Fruit fly (Drosophila melanogaster) whole organism, embryonic: ENCODE data around the gene Pino.

Experiments used
- Abd-B ChIP-seq: fragments of 200-800 bp; sonication (Bioruptor generic); optimal IDR thresholded peaks from 2 replicates; lab custom pipeline; 2018; ENCODE audit warnings: missing biosample characterization, mild to moderate bottlenecking, missing genetic modification characterization, moderate library complexity
- Bgb ChIP-seq: fragments of 200-800 bp; sonication (Bioruptor generic); IDR thresholded peaks from 2 replicates; pipeline ENCODE4 v1.3.6; 2022; ENCODE audit warnings: missing biosample characterization, missing genetic modification characterization; ENCODE audit not compliant: partially characterized antibody
- CG10267 ChIP-seq: fragments of 200-800 bp; sonication (Bioruptor generic); optimal IDR thresholded peaks from 2 replicates; lab custom pipeline; 2018; ENCODE audit warnings: missing biosample characterization, mild to moderate bottlenecking, missing genetic modification characterization, moderate library complexity
- CG12155 ChIP-seq: fragments of 200-800 bp; sonication (Bioruptor generic); optimal IDR thresholded peaks from 3 replicates; lab custom pipeline; 2016; ENCODE audit warnings: missing biosample characterization, missing genetic modification characterization
- CG14050 ChIP-seq: fragments of 200-800 bp; sonication (Bioruptor generic); IDR thresholded peaks from 3 replicates; pipeline ENCODE4 v1.3.6; 2022; ENCODE audit warnings: missing biosample characterization, missing genetic modification characterization
- CG1529 ChIP-seq: fragments of 200-800 bp; sonication (Bioruptor generic); optimal IDR thresholded peaks from 3 replicates; lab custom pipeline; 2018; ENCODE audit warnings: missing biosample characterization, missing genetic modification characterization
- CG16863 ChIP-seq: fragments of 200-800 bp; sonication (Bioruptor generic); optimal IDR thresholded peaks from 3 replicates; lab custom pipeline; 2016; ENCODE audit warnings: missing biosample characterization, missing genetic modification characterization
- CG2120 ChIP-seq: fragments of 200-800 bp; sonication (Bioruptor generic); optimal IDR thresholded peaks from 3 replicates; lab custom pipeline; 2016; ENCODE audit warnings: missing biosample characterization, missing genetic modification characterization
- CG2712 ChIP-seq: fragments of 200-800 bp; optimal IDR thresholded peaks from 3 replicates; lab custom pipeline; 2019; ENCODE audit warnings: missing biosample characterization, mild to moderate bottlenecking, missing genetic modification characterization, moderate library complexity
- CG32532 ChIP-seq: fragments of 200-800 bp; sonication (Bioruptor generic); IDR thresholded peaks from 2 replicates; pipeline ENCODE4 v1.3.6; 2022; ENCODE audit warnings: missing biosample characterization, missing genetic modification characterization
- CG3995 ChIP-seq: fragments of 200-800 bp; sonication (Bioruptor generic); optimal IDR thresholded peaks from 3 replicates; lab custom pipeline; 2016; ENCODE audit warnings: missing biosample characterization, missing genetic modification characterization
- CG4707 ChIP-seq: fragments of 200-800 bp; sonication (Bioruptor generic); optimal IDR thresholded peaks from 2 replicates; lab custom pipeline; 2018; ENCODE audit warnings: missing biosample characterization, mild to moderate bottlenecking, missing genetic modification characterization, moderate library complexity
- CG6654 ChIP-seq: fragments of 200-800 bp; sonication (Bioruptor generic); optimal IDR thresholded peaks from 2 replicates; lab custom pipeline; 2017; ENCODE audit warnings: missing biosample characterization, mild to moderate bottlenecking, missing genetic modification characterization
- CG7928 ChIP-seq: fragments of 200-800 bp; sonication (Bioruptor generic); optimal IDR thresholded peaks from 2 replicates; lab custom pipeline; 2017; ENCODE audit warnings: missing biosample characterization, mild to moderate bottlenecking, missing genetic modification characterization
- CG8281 ChIP-seq: fragments of 200-800 bp; sonication (Bioruptor generic); optimal IDR thresholded peaks from 2 replicates; lab custom pipeline; 2018; ENCODE audit warnings: missing biosample characterization, mild to moderate bottlenecking, missing genetic modification characterization, moderate library complexity
- CG9727 ChIP-seq: fragments of 200-800 bp; sonication (Bioruptor generic); optimal IDR thresholded peaks from 3 replicates; lab custom pipeline; 2017; ENCODE audit warnings: missing biosample characterization, mild to moderate bottlenecking, missing genetic modification characterization
- CG9876 ChIP-seq: fragments of 200-800 bp; sonication (Bioruptor generic); optimal IDR thresholded peaks from 2 replicates; lab custom pipeline; 2016; ENCODE audit warnings: missing biosample characterization, missing genetic modification characterization
- Dek ChIP-seq: fragments of 200-800 bp; sonication (Bioruptor generic); optimal IDR thresholded peaks from 3 replicates; lab custom pipeline; 2019; ENCODE audit warnings: missing biosample characterization, mild to moderate bottlenecking, missing genetic modification characterization, moderate library complexity
- ERR ChIP-seq: fragments of 200-800 bp; sonication (Bioruptor generic); optimal IDR thresholded peaks from 2 replicates; lab custom pipeline; 2016; ENCODE audit warnings: missing biosample characterization, missing genetic modification characterization
- Elba2 ChIP-seq: fragments of 200-800 bp; sonication (Bioruptor generic); optimal IDR thresholded peaks from 3 replicates; lab custom pipeline; 2016; ENCODE audit warnings: missing biosample characterization, missing genetic modification characterization
- Fer3 ChIP-seq: fragments of 200-800 bp; sonication (Bioruptor generic); optimal IDR thresholded peaks from 2 replicates; lab custom pipeline; 2018; ENCODE audit warnings: missing biosample characterization, mild to moderate bottlenecking, missing genetic modification characterization, moderate library complexity
- H2.0 ChIP-seq: fragments of 200-800 bp; sonication (Bioruptor generic); IDR thresholded peaks from 2 replicates; pipeline ENCODE4 v1.3.6; 2022; ENCODE audit warnings: missing biosample characterization, missing genetic modification characterization
- Hr78 ChIP-seq, 2 experiments: fragments of 200-800 bp in 1 of 2; fragments of >200 bp in 1 of 2; sonication (Bioruptor generic) in 1 of 2; optimal IDR thresholded peaks; 2 replicates each; lab custom pipeline; 2017 to 2019; ENCODE audit warnings: missing biosample characterization in 2 of 2, missing genetic modification characterization in 2 of 2, mild to moderate bottlenecking in 1 of 2, moderate library complexity in 1 of 2
- NC2β ChIP-seq: fragments of 200-800 bp; sonication (Bioruptor generic); optimal IDR thresholded peaks from 2 replicates; lab custom pipeline; 2016; ENCODE audit warnings: missing biosample characterization, missing genetic modification characterization
- Scr ChIP-seq: fragments of 200-800 bp; sonication (Bioruptor generic); IDR thresholded peaks from 2 replicates; pipeline ENCODE4 v1.3.6; 2022; ENCODE audit warnings: missing biosample characterization, missing genetic modification characterization; ENCODE audit not compliant: partially characterized antibody
- Ssrp ChIP-seq: fragments of 200-800 bp; sonication (Bioruptor generic); optimal IDR thresholded peaks from 2 replicates; lab custom pipeline; 2018; ENCODE audit warnings: missing biosample characterization, mild to moderate bottlenecking, missing genetic modification characterization, moderate library complexity
- Usf ChIP-seq: fragments of 200-800 bp; sonication (Bioruptor generic); optimal IDR thresholded peaks from 2 replicates; lab custom pipeline; 2017; ENCODE audit warnings: missing genotype, missing biosample characterization, missing genetic modification characterization
- Xbp1 ChIP-seq: fragments of 200-800 bp; sonication (Bioruptor generic); optimal IDR thresholded peaks from 3 replicates; lab custom pipeline; 2016; ENCODE audit warnings: missing biosample characterization, mild to moderate bottlenecking, missing genetic modification characterization
- ato ChIP-seq: fragments of 200-800 bp; sonication (Bioruptor generic); IDR thresholded peaks from 2 replicates; pipeline ENCODE4 v1.3.6; 2022; ENCODE audit warnings: missing biosample characterization, missing genetic modification characterization; ENCODE audit not compliant: partially characterized antibody
- az2 ChIP-seq: fragments of 200-800 bp; sonication (Bioruptor generic); optimal IDR thresholded peaks from 3 replicates; lab custom pipeline; 2016; ENCODE audit warnings: missing biosample characterization, missing genetic modification characterization
- btn ChIP-seq: fragments of 200-800 bp; sonication (Bioruptor generic); optimal IDR thresholded peaks from 2 replicates; lab custom pipeline; 2016; ENCODE audit warnings: missing biosample characterization, missing genetic modification characterization
- cad ChIP-seq: fragments of >200 bp; optimal IDR thresholded peaks from 2 replicates; lab custom pipeline; 2017; ENCODE audit warnings: missing biosample characterization, missing genetic modification characterization
- cg ChIP-seq: fragments of 200-800 bp; sonication (Bioruptor generic); optimal IDR thresholded peaks from 3 replicates; lab custom pipeline; 2019; ENCODE audit warnings: missing biosample characterization, mild to moderate bottlenecking, missing genetic modification characterization, moderate library complexity
- crol ChIP-seq: fragments of 200-800 bp; sonication (Bioruptor generic); IDR thresholded peaks from 2 replicates; pipeline ENCODE4 v1.3.6; 2022; ENCODE audit warnings: missing biosample characterization, missing genetic modification characterization
- crp ChIP-seq, 2 experiments: fragments of 200-800 bp; sonication (Bioruptor generic); optimal IDR thresholded peaks; 2 replicates in 1 of 2; 3 replicates in 1 of 2; lab custom pipeline; 2017; ENCODE audit warnings: missing biosample characterization in 2 of 2, missing genetic modification characterization in 2 of 2, mild to moderate bottlenecking in 1 of 2, moderate library complexity in 1 of 2
- dm ChIP-seq: fragments of 200-800 bp; sonication (Bioruptor generic); optimal IDR thresholded peaks from 3 replicates; lab custom pipeline; 2016; ENCODE audit warnings: missing biosample characterization, missing genetic modification characterization
- dmrt11E ChIP-seq: fragments of 200-800 bp; sonication (Bioruptor generic); optimal IDR thresholded peaks from 3 replicates; lab custom pipeline; 2018; ENCODE audit warnings: missing biosample characterization, mild to moderate bottlenecking, missing genetic modification characterization, moderate library complexity
- ftz-f1 ChIP-seq: fragments of 200-800 bp; sonication (Bioruptor generic); optimal IDR thresholded peaks from 2 replicates; lab custom pipeline; 2016; ENCODE audit warnings: missing biosample characterization, missing genetic modification characterization
- h ChIP-seq: fragments of >200 bp; optimal IDR thresholded peaks from 2 replicates; lab custom pipeline; 2017
- nerfin-2 ChIP-seq: fragments of 200-800 bp; sonication (Bioruptor generic); IDR thresholded peaks from 2 replicates; pipeline ENCODE4 v1.3.6; 2022; ENCODE audit warnings: missing biosample characterization, missing genetic modification characterization; ENCODE audit not compliant: partially characterized antibody
- nom ChIP-seq: fragments of 200-800 bp; sonication (Bioruptor generic); optimal IDR thresholded peaks from 2 replicates; lab custom pipeline; 2017; ENCODE audit warnings: missing biosample characterization, missing genetic modification characterization, mild to moderate bottlenecking, moderate library complexity, missing genetic modification reagents
- phol ChIP-seq: fragments of 200-800 bp; sonication (Bioruptor generic); optimal IDR thresholded peaks from 3 replicates; lab custom pipeline; 2018; ENCODE audit warnings: missing biosample characterization, mild to moderate bottlenecking, missing genetic modification characterization, moderate library complexity
- sens-2 ChIP-seq: fragments of 200-800 bp; sonication (Bioruptor generic); IDR thresholded peaks from 2 replicates; pipeline ENCODE4 v1.3.6; 2022; ENCODE audit warnings: missing biosample characterization, missing genetic modification characterization
- sima ChIP-seq: fragments of 200-800 bp; sonication (Bioruptor generic); optimal IDR thresholded peaks from 2 replicates; lab custom pipeline; 2016; ENCODE audit warnings: missing biosample characterization, missing genetic modification characterization
- sug ChIP-seq: fragments of 200-800 bp; optimal IDR thresholded peaks from 2 replicates; lab custom pipeline; 2019; ENCODE audit warnings: missing biosample characterization, mild to moderate bottlenecking, missing genetic modification characterization, moderate library complexity
- tin ChIP-seq: fragments of 200-800 bp; sonication (Bioruptor generic); optimal IDR thresholded peaks from 3 replicates; lab custom pipeline; 2016; ENCODE audit warnings: missing biosample characterization, missing genetic modification characterization
- wek ChIP-seq: fragments of 200-800 bp; sonication (Bioruptor generic); optimal IDR thresholded peaks from 3 replicates; lab custom pipeline; 2018; ENCODE audit warnings: missing biosample characterization, mild to moderate bottlenecking, missing genetic modification characterization, moderate library complexity
- zen2 ChIP-seq: fragments of 200-800 bp; sonication (Bioruptor generic); IDR thresholded peaks from 3 replicates; pipeline ENCODE4 v1.3.6; 2022; ENCODE audit warnings: missing biosample characterization, missing genetic modification characterization; ENCODE audit not compliant: partially characterized antibody

The Pino gene

DNA sequence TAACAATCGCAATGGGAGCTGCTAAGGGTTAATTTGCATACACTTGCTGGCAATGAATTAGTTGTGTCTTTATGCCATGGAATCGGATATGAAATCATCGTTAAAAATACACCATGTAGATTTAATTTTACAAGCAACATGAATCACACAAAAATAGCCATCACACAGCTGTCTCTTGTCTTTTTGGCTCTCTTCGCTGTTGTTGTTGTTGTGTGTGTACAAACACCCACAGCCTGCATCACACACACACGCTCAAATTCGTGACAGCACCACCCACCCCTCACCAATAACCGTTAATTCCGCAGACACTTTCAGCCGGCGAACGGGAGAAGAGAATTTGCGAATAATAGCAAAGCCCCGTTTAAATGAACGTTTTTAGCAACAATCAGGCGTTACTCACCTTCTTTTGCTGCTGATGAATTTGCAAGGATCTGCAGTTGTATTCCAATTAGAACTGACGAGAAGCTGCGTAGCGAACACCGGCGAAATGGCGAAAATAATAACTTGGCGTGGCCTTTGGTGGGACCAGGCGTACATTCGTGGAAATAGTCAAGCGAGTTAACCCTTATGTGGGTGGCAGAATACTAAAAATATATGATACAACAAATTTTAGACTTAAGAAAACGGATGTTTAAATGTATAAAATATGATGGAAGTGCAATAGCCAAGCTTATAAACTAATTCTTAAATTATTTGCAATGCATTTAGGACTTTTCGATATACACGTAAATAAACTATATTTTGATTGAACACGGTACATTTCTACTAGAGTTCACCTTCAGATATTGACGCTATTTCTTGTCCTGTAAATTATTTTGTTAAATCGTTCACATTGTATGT, 29.1 kb upstream of the Pino start, which contains the start of gene capt (continued):
- TF ChIP-seq tin (GFP tag; lab: Kevin White, UChicago) (no peak), sug (peak; percentile 38), sima (GFP tag; lab: Kevin White, UChicago) (no peak), dm (GFP tag; lab: Kevin White, UChicago) (peak; percentile 16), CG1529 (GFP tag; lab: Kevin White, UChicago) (no peak), CG6654 (GFP tag; lab: Kevin White, UChicago) (no peak), Elba2 (GFP tag; lab: Kevin White, UChicago) (peak; percentile 79), Abd-B (GFP tag; lab: Kevin White, UChicago) (peak; percentile 46), sens-2 (GFP tag; lab: Robert Waterston, UW) (no peak), CG4707 (GFP tag; lab: Kevin White, UChicago) (no peak), CG2712 (tag; lab: Kevin White, UChicago) (peak; percentile 24), CG7928 (GFP tag; lab: Kevin White, UChicago) (no peak), az2 (GFP tag; lab: Kevin White, UChicago) (no peak), cg (GFP tag; lab: Kevin White, UChicago) (peak; percentile 91), CG3995 (GFP tag; lab: Kevin White, UChicago) (peak; percentile 8), dmrt11E (tag; lab: Kevin White, UChicago) (peak; percentile 14), Xbp1 (GFP tag; lab: Kevin White, UChicago) (peak; percentile 44), crol (peak; percentile 90), CG32532 (GFP tag; lab: Robert Waterston, UW) (peak; percentile 41; the same call in 1 of the 2 replicates), NC2β (GFP tag; lab: Kevin White, UChicago) (no peak), CG16863 (GFP tag; lab: Kevin White, UChicago) (peak; percentile 12), Ssrp (peak; percentile 22), CG12155 (GFP tag; lab: Kevin White, UChicago) (peak; percentile 72), Scr (no peak; the same call in 1 of the 2 replicates), cad (no peak), CG10267 (tag; lab: Kevin White, UChicago) (peak; percentile 21), CG9876 (GFP tag; lab: Kevin White, UChicago) (no peak), crp (GFP tag; optimal IDR thresholded peaks at IDR 0.05; lab: Kevin White, UChicago) (peak; percentile 6 to 66), nom (GFP tag; lab: Kevin White, UChicago) (no peak), CG2120 (peak; percentile 74), Hr78 (GFP tag; optimal IDR thresholded peaks at IDR 0.05; lab: Kevin White, UChicago) (no peak), ftz-f1 (GFP tag; lab: Kevin White, UChicago) (no peak), nerfin-2 (GFP tag; lab: Robert Waterston, UW) (no peak), btn (GFP tag; lab: Kevin White, UChicago) (no peak), phol (tag; lab: Kevin White, UChicago) (peak; percentile 23), CG9727 (GFP tag; lab: Kevin White, UChicago) (peak; percentile 18), Usf (GFP tag; lab: Kevin White, UChicago) (no peak), ERR (no peak), h (no peak), Dek (tag; lab: Kevin White, UChicago) (peak; percentile 26), Fer3 (tag; lab: Kevin White, UChicago) (peak; percentile 22), ato (GFP tag; lab: Robert Waterston, UW) (no peak), CG14050 (no peak), zen2 (GFP tag; lab: Robert Waterston, UW) (no peak), H2.0 (GFP tag; lab: Robert Waterston, UW) (0 out of 2 replicates have a peak, but pooled peaks have one; percentile 7), wek (no peak), Bgb (GFP tag; lab: Robert Waterston, UW) (peak; percentile 42; the same call in 1 of the 2 replicates), CG8281 (no peak)
